Worm (Caenorhabditis elegans) whole organism, L1 larva: ENCODE data around the gene ifta-2.

ENCODE experiments used
- ama-1 ChIP-seq: fragments of 150-350 bp; optimal IDR thresholded peaks from 2 replicates; lab custom pipeline; 2014
- ceh-90 ChIP-seq: sonication (generic microtip); optimal IDR thresholded peaks from 2 replicates; lab custom pipeline; 2016; ENCODE audit warnings: missing genetic modification characterization, missing compliant biosample characterization
- egl-27 ChIP-seq, 2 experiments: fragments of 150-350 bp in 1 of 2; sonication (generic microtip); optimal IDR thresholded peaks; 3 replicates each; lab custom pipeline; 2017 to 2018; ENCODE audit warnings: missing biosample characterization in 2 of 2, missing genetic modification characterization in 2 of 2, missing genetic modification reagents in 2 of 2
- mab-9 ChIP-seq: fragments of 200-800 bp; sonication (Bioruptor generic); IDR thresholded peaks from 2 replicates; pipeline ENCODE4 v1.3.6; 2022; ENCODE audit warnings: missing genetic modification reagents, missing genetic modification characterization, missing compliant biosample characterization
- nhr-237 ChIP-seq: fragments of 150-350 bp; optimal IDR thresholded peaks from 2 replicates; lab custom pipeline; 2014; ENCODE audit warnings: missing biosample characterization, missing genetic modification characterization
- sptf-1 ChIP-seq: fragments of 150-350 bp; optimal IDR thresholded peaks from 2 replicates; lab custom pipeline; 2014; ENCODE audit warnings: missing biosample characterization, missing genetic modification characterization
- vab-15 ChIP-seq: sonication (generic microtip); optimal IDR thresholded peaks from 2 replicates; lab custom pipeline; 2017; ENCODE audit warnings: missing genotype, mild to moderate bottlenecking, missing genetic modification characterization, missing compliant biosample characterization
- ztf-11 ChIP-seq, 2 experiments: sonication (generic microtip); optimal IDR thresholded peaks; 2 replicates each; lab custom pipeline; 2016 to 2017; ENCODE audit warnings: missing genetic modification characterization in 2 of 2, missing biosample characterization in 1 of 2, missing compliant biosample characterization in 1 of 2

- no peak for TF ChIP-seq ceh-90 (tag; lab: Kevin White, UChicago)
- no peak for TF ChIP-seq ztf-11 (tag; optimal IDR thresholded peaks at IDR 0.05; lab: Kevin White, UChicago)
- TF ChIP-seq mab-9 (GFP tag; lab: Robert Waterston, UW) = no peak
- TF ChIP-seq nhr-237 (tag; lab: Kevin White, UChicago) = no peak
- no peak for TF ChIP-seq sptf-1 (tag; lab: Kevin White, UChicago)
- TF ChIP-seq vab-15 (tag; lab: Kevin White, UChicago) = no peak
- TF ChIP-seq ama-1 (lab: Kevin White, UChicago) = peak; percentile 99
- no peak for TF ChIP-seq egl-27 (tag; optimal IDR thresholded peaks at IDR 0.05; lab: Kevin White, UChicago)
These were observed 20.5 kb downstream of the ifta-2 start for ce11 chrIV:17281060-17282021.
